Fruit fly (Drosophila melanogaster) whole organism: ENCODE data around the gene Grik.

Source experiments
- CG8478 ChIP-seq: fragments of >200 bp; optimal IDR thresholded peaks from 2 replicates; lab custom pipeline; 2018; ENCODE audit warnings: inconsistent platforms
- Dll ChIP-seq: fragments of >200 bp; optimal IDR thresholded peaks from 2 replicates; lab custom pipeline; 2017
- EcR ChIP-seq, 2 experiments: fragments of >200 bp; optimal IDR thresholded peaks; 2 replicates each; lab custom pipeline; 2017; ENCODE audit warnings: missing biosample characterization in 2 of 2, missing genetic modification characterization in 2 of 2, missing genetic modification reagents in 2 of 2
- psq ChIP-seq: fragments of >200 bp; optimal IDR thresholded peaks from 2 replicates; lab custom pipeline; 2017
- usp ChIP-seq: fragments of >200 bp; optimal IDR thresholded peaks from 2 replicates; lab custom pipeline; 2017; ENCODE audit warnings: missing biosample characterization, missing genetic modification characterization, mixed read lengths

- no peak for TF ChIP-seq Dll
- no peak for TF ChIP-seq psq
- TF ChIP-seq EcR (GFP tag; optimal IDR thresholded peaks at IDR 0.05; lab: Kevin White, UChicago) = no peak
- no peak for TF ChIP-seq usp (GFP tag; lab: Kevin White, UChicago)
- TF ChIP-seq CG8478 (lab: Kevin White, UChicago) = no peak
Measured at dm6 chr3R:20877436-20877835, 24.3 kb upstream of the Grik start, which contains the start of gene TotZ.
